Fruit fly (Drosophila melanogaster) whole organism, wandering third instar larva: ENCODE results near the gene Argk2.

ENCODE experiments used
- Abd-B ChIP-seq: fragments of >200 bp; optimal IDR thresholded peaks from 2 replicates; lab custom pipeline; 2017; ENCODE audit warnings: missing biosample characterization, missing genetic modification characterization
- CG32264 ChIP-seq: fragments of 200-800 bp; sonication (Bioruptor generic); optimal IDR thresholded peaks from 2 replicates; lab custom pipeline; 2016; ENCODE audit warnings: missing biosample characterization, missing genetic modification characterization
- CG9705 ChIP-seq: fragments of 200-800 bp; sonication (Bioruptor generic); optimal IDR thresholded peaks from 2 replicates; lab custom pipeline; 2018; ENCODE audit warnings: missing biosample characterization, mild to moderate bottlenecking, missing genetic modification characterization
- CrebA ChIP-seq: fragments of 200-800 bp; sonication (Bioruptor generic); optimal IDR thresholded peaks from 2 replicates; lab custom pipeline; 2016; ENCODE audit warnings: missing biosample characterization, mild to moderate bottlenecking, missing genetic modification characterization, borderline replicate concordance
- Dfd ChIP-seq: fragments of >200 bp; optimal IDR thresholded peaks from 2 replicates; lab custom pipeline; 2017; ENCODE audit warnings: missing biosample characterization, missing genetic modification characterization
- Dif ChIP-seq: fragments of 200-275, 200-300 bp; sonication (Bioruptor generic); optimal IDR thresholded peaks from 2 replicates; lab custom pipeline; 2018; ENCODE audit warnings: missing biosample characterization, missing genetic modification characterization; ENCODE audit not compliant: partially characterized antibody
- GATAd ChIP-seq: sonication (Bioruptor generic); optimal IDR thresholded peaks from 2 replicates; lab custom pipeline; 2016; ENCODE audit warnings: missing biosample characterization, missing genetic modification characterization
- HLH106 ChIP-seq: fragments of 200-800 bp; optimal IDR thresholded peaks from 3 replicates; lab custom pipeline; 2019; ENCODE audit warnings: missing biosample characterization, mild to moderate bottlenecking, missing genetic modification characterization, moderate library complexity
- Hnf4 ChIP-seq: fragments of 200-800 bp; sonication (Bioruptor generic); optimal IDR thresholded peaks from 2 replicates; lab custom pipeline; 2016; ENCODE audit warnings: missing biosample characterization, mild to moderate bottlenecking, missing genetic modification characterization
- Hr78 ChIP-seq: fragments of >200 bp; optimal IDR thresholded peaks from 2 replicates; lab custom pipeline; 2017; ENCODE audit warnings: missing biosample characterization, missing genetic modification characterization
- Hr83 ChIP-seq: fragments of 200-300 bp; sonication (Bioruptor generic); optimal IDR thresholded peaks from 2 replicates; lab custom pipeline; 2016; ENCODE audit warnings: missing biosample characterization, mild to moderate bottlenecking, missing genetic modification characterization, moderate library complexity; ENCODE audit not compliant: poor library complexity, severe bottlenecking
- Jra ChIP-seq: sonication (Bioruptor generic); optimal IDR thresholded peaks from 2 replicates; lab custom pipeline; 2016; ENCODE audit warnings: missing biosample characterization, missing genetic modification characterization
- Mio ChIP-seq: sonication (Bioruptor generic); optimal IDR thresholded peaks from 2 replicates; lab custom pipeline; 2016; ENCODE audit warnings: missing biosample characterization, missing genetic modification characterization
- Myc ChIP-seq: fragments of >200 bp; optimal IDR thresholded peaks from 2 replicates; lab custom pipeline; 2017
- N ChIP-seq: fragments of >200 bp; optimal IDR thresholded peaks from 2 replicates; lab custom pipeline; 2018; ENCODE audit warnings: missing biosample characterization, missing external identifiers, missing genetic modification characterization
- OdsH ChIP-seq: fragments of 200-800 bp; sonication (Bioruptor generic); optimal IDR thresholded peaks from 2 replicates; lab custom pipeline; 2016; ENCODE audit warnings: missing biosample characterization, mild to moderate bottlenecking, missing genetic modification characterization
- Rel ChIP-seq, 2 experiments: fragments of 200-800 bp; sonication (Bioruptor generic) in 1 of 2; optimal IDR thresholded peaks; 2 replicates in 1 of 2; 3 replicates in 1 of 2; lab custom pipeline; 2016 to 2019; ENCODE audit warnings: mild to moderate bottlenecking in 2 of 2, missing biosample characterization in 2 of 2, missing genetic modification characterization in 2 of 2, moderate library complexity in 1 of 2
- Sp1 ChIP-seq: fragments of 200-800 bp; sonication (Bioruptor generic); optimal IDR thresholded peaks from 3 replicates; lab custom pipeline; 2019; ENCODE audit warnings: missing biosample characterization, mild to moderate bottlenecking, missing genetic modification characterization, moderate library complexity
- Vsx2 ChIP-seq: fragments of 200-300, 225-300 bp; sonication (Bioruptor generic); optimal IDR thresholded peaks from 2 replicates; lab custom pipeline; 2018; ENCODE audit warnings: missing biosample characterization, missing genetic modification characterization; ENCODE audit not compliant: partially characterized antibody
- br ChIP-seq: fragments of 200-800 bp; sonication (Bioruptor generic); optimal IDR thresholded peaks from 2 replicates; lab custom pipeline; 2016; ENCODE audit warnings: missing biosample characterization, missing genetic modification characterization
- brk ChIP-seq: fragments of 200-800 bp; sonication (Bioruptor generic); optimal IDR thresholded peaks from 2 replicates; lab custom pipeline; 2016; ENCODE audit warnings: missing biosample characterization, mild to moderate bottlenecking, missing genetic modification characterization
- dl ChIP-seq, 2 experiments: fragments of 175-275, 200-275 bp in 1 of 2; fragments of 200-275 bp in 1 of 2; sonication (Bioruptor generic); optimal IDR thresholded peaks; lab custom pipeline; 2018; ENCODE audit warnings: mild to moderate bottlenecking in 2 of 2, missing biosample characterization in 2 of 2, missing genetic modification characterization in 2 of 2, moderate library complexity in 2 of 2; ENCODE audit not compliant: partially characterized antibody in 2 of 2, insufficient read depth in 1 of 2
- dmrt93B ChIP-seq: fragments of 200-800 bp; sonication (Bioruptor generic); optimal IDR thresholded peaks from 2 replicates; lab custom pipeline; 2018; ENCODE audit warnings: missing biosample characterization, mild to moderate bottlenecking, missing genetic modification characterization
- dsf ChIP-seq: sonication (Bioruptor generic); optimal IDR thresholded peaks from 2 replicates; lab custom pipeline; 2016; ENCODE audit warnings: missing biosample characterization, missing genetic modification characterization, borderline replicate concordance
- ey ChIP-seq: fragments of 200-800 bp; sonication (Bioruptor generic); optimal IDR thresholded peaks from 2 replicates; lab custom pipeline; 2016; ENCODE audit warnings: missing biosample characterization, missing genetic modification characterization
- foxo ChIP-seq, 2 experiments: fragments of 200-800 bp; sonication (Bioruptor generic); optimal IDR thresholded peaks; 2 replicates in 1 of 2; 3 replicates in 1 of 2; lab custom pipeline; 2016 to 2017; ENCODE audit warnings: missing biosample characterization in 2 of 2, missing genetic modification characterization in 2 of 2
- fru ChIP-seq: fragments of 200-800 bp; sonication (Bioruptor generic); optimal IDR thresholded peaks from 3 replicates; lab custom pipeline; 2016; ENCODE audit warnings: missing biosample characterization, mild to moderate bottlenecking, missing genetic modification characterization
- h ChIP-seq: fragments of 200-800 bp; sonication (Bioruptor generic); optimal IDR thresholded peaks from 3 replicates; lab custom pipeline; 2016; ENCODE audit warnings: missing biosample characterization, mild to moderate bottlenecking, missing genetic modification characterization
- jim ChIP-seq: fragments of 175-275, 200-325 bp; sonication (Bioruptor generic); optimal IDR thresholded peaks from 2 replicates; lab custom pipeline; 2016; ENCODE audit warnings: missing biosample characterization, mild to moderate bottlenecking, missing genetic modification characterization
- lola ChIP-seq: fragments of >200 bp; optimal IDR thresholded peaks from 2 replicates; lab custom pipeline; 2017; ENCODE audit warnings: missing biosample characterization, missing genetic modification characterization
- pan ChIP-seq: fragments of >200 bp; optimal IDR thresholded peaks from 2 replicates; lab custom pipeline; 2017
- psq ChIP-seq: fragments of 200-800 bp; sonication (Bioruptor generic); optimal IDR thresholded peaks from 3 replicates; lab custom pipeline; 2017; ENCODE audit warnings: missing biosample characterization, mild to moderate bottlenecking, missing genetic modification characterization, moderate library complexity
- rgr ChIP-seq: fragments of 200-800 bp; sonication (Bioruptor generic); optimal IDR thresholded peaks from 3 replicates; lab custom pipeline; 2016; ENCODE audit warnings: missing biosample characterization, mild to moderate bottlenecking, missing genetic modification characterization
- sage ChIP-seq: fragments of 200-800 bp; sonication (Bioruptor generic); optimal IDR thresholded peaks from 2 replicates; lab custom pipeline; 2016; ENCODE audit warnings: missing biosample characterization, mild to moderate bottlenecking, missing genetic modification characterization
- sv ChIP-seq: fragments of 200-800 bp; sonication (Bioruptor generic); optimal IDR thresholded peaks from 3 replicates; lab custom pipeline; 2016; ENCODE audit warnings: missing biosample characterization, missing genetic modification characterization
- tai ChIP-seq: sonication (Bioruptor generic); optimal IDR thresholded peaks from 2 replicates; lab custom pipeline; 2016; ENCODE audit warnings: missing biosample characterization, missing genetic modification characterization
- usp ChIP-seq: fragments of >200 bp; optimal IDR thresholded peaks from 2 replicates; lab custom pipeline; 2017; ENCODE audit warnings: missing biosample characterization, missing genetic modification characterization
- woc ChIP-seq: sonication (Bioruptor generic); optimal IDR thresholded peaks from 2 replicates; lab custom pipeline; 2016; ENCODE audit warnings: missing biosample characterization, mild to moderate bottlenecking, missing genetic modification characterization

Gene Argk2

dm6 chr3L:9047062-9047461, at the start of gene Argk2:
TSS of gene Argk2 (plus strand) at chr3L:9047439.
- peak; percentile 82 for TF ChIP-seq Myc (lab: Kevin White, UChicago)
- no peak for TF ChIP-seq dmrt93B (GFP tag; lab: Kevin White, UChicago)
- TF ChIP-seq HLH106 (tag; lab: Kevin White, UChicago): peak; percentile 28

dm6 chr3L:8997686-8998239, 49.5 kb upstream of the Argk2 start, which contains the start of the genes smg and CG5087:
TSS of gene smg (minus strand) at chr3L:8997989.
TSS of gene CG5087 (plus strand) at chr3L:8998184.
- TF ChIP-seq Jra (GFP tag; lab: Kevin White, UChicago): no peak
- no peak for TF ChIP-seq OdsH (GFP tag; lab: Kevin White, UChicago)
- no peak for TF ChIP-seq Vsx2 (GFP tag; lab: Kevin White, UChicago)
- TF ChIP-seq N (GFP tag; lab: Kevin White, UChicago): no peak
- no peak for TF ChIP-seq Abd-B (GFP tag; lab: Kevin White, UChicago)
- TF ChIP-seq rgr: peak; percentile 31
- TF ChIP-seq Sp1 (GFP tag; lab: Kevin White, UChicago): no peak
- no peak for TF ChIP-seq fru
- no peak for TF ChIP-seq Hr78
- no peak for TF ChIP-seq sage
- peak; percentile 3 for TF ChIP-seq HLH106 (tag; lab: Kevin White, UChicago)
- no peak for TF ChIP-seq brk (GFP tag; lab: Kevin White, UChicago)
- TF ChIP-seq h (GFP tag; lab: Kevin White, UChicago): peak; percentile 5
- TF ChIP-seq CG32264 (GFP tag; lab: Kevin White, UChicago): no peak
- TF ChIP-seq br (GFP tag; lab: Kevin White, UChicago): no peak
- TF ChIP-seq woc (GFP tag; lab: Kevin White, UChicago): no peak
- no peak for TF ChIP-seq dsf (GFP tag; lab: Kevin White, UChicago)
- TF ChIP-seq GATAd (GFP tag; lab: Kevin White, UChicago): no peak
- TF ChIP-seq Dif (GFP tag; lab: Kevin White, UChicago): no peak
- no peak for TF ChIP-seq Hnf4 (GFP tag; lab: Kevin White, UChicago)
- TF ChIP-seq CrebA (GFP tag; lab: Kevin White, UChicago): no peak
- TF ChIP-seq pan (lab: Kevin White, UChicago): no peak
- no peak for TF ChIP-seq Mio (GFP tag; lab: Kevin White, UChicago)
- TF ChIP-seq dl (GFP tag; optimal IDR thresholded peaks at IDR 0.05; lab: Kevin White, UChicago; ENCODE audit: insufficient read depth in 1 of 2, partially characterized antibody in 2 of 2): peak in 1 of 2 experiments; percentile 9
- no peak for TF ChIP-seq usp
- no peak for TF ChIP-seq jim (GFP tag; lab: Kevin White, UChicago)
- TF ChIP-seq lola (GFP tag; lab: Kevin White, UChicago): no peak
- no peak for TF ChIP-seq ey
- TF ChIP-seq foxo (GFP tag; optimal IDR thresholded peaks at IDR 0.05; lab: Kevin White, UChicago): peak in 1 of 2 experiments; percentile 19
- TF ChIP-seq Hr83: peak; percentile 37
- no peak for TF ChIP-seq Dfd (GFP tag; lab: Kevin White, UChicago)
- TF ChIP-seq Rel (GFP tag; optimal IDR thresholded peaks at IDR 0.05; lab: Kevin White, UChicago): no peak
- TF ChIP-seq Rel (tag; optimal IDR thresholded peaks at IDR 0.05; lab: Kevin White, UChicago): peak; percentile 66
- no peak for TF ChIP-seq dmrt93B (GFP tag; lab: Kevin White, UChicago)
- TF ChIP-seq Myc (lab: Kevin White, UChicago): peak; percentile 74
- no peak for TF ChIP-seq tai (GFP tag; lab: Kevin White, UChicago)
- no peak for TF ChIP-seq CG9705 (GFP tag; lab: Kevin White, UChicago)
- TF ChIP-seq psq (GFP tag; lab: Kevin White, UChicago): no peak
- no peak for TF ChIP-seq sv (GFP tag; lab: Kevin White, UChicago)
